Worm (Caenorhabditis elegans) whole organism, mixed stage, embryonic: Measurements from ENCODE around the gene T21C9.6.
A peak's percentile ranks its signal among the peaks of the same experiment; 100 is the strongest.

Experiments
- ceh-43 ChIP-seq: fragments of 200-800 bp; sonication (Bioruptor generic); optimal IDR thresholded peaks from 2 replicates; lab custom pipeline; 2018; ENCODE audit warnings: mild to moderate bottlenecking, missing genetic modification characterization, moderate library complexity, missing compliant biosample characterization
- ces-1 ChIP-seq: fragments of 150-350 bp; optimal IDR thresholded peaks from 2 replicates; lab custom pipeline; 2014; ENCODE audit warnings: missing biosample characterization, missing genetic modification reagents, missing genetic modification characterization
- flh-1 ChIP-seq: fragments of 200-800 bp; sonication (Bioruptor generic); optimal IDR thresholded peaks from 2 replicates; lab custom pipeline; 2018; ENCODE audit warnings: mild to moderate bottlenecking, missing genetic modification characterization, moderate library complexity, missing compliant biosample characterization
- lin-13 ChIP-seq: fragments of 150-350 bp; optimal IDR thresholded peaks from 2 replicates; lab custom pipeline; 2014; ENCODE audit warnings: missing biosample characterization, missing genetic modification characterization
- mab-5 ChIP-seq: fragments of 150-350 bp; optimal IDR thresholded peaks from 2 replicates; lab custom pipeline; 2014; ENCODE audit warnings: missing biosample characterization, missing genetic modification characterization
- nhr-237 ChIP-seq: fragments of 150-350 bp; optimal IDR thresholded peaks from 2 replicates; lab custom pipeline; 2014; ENCODE audit warnings: missing biosample characterization, missing genetic modification characterization
- snpc-4 ChIP-seq: fragments of 150-350 bp; optimal IDR thresholded peaks from 2 replicates; lab custom pipeline; 2014; ENCODE audit warnings: missing biosample characterization, missing genetic modification characterization
- sptf-1 ChIP-seq: sonication (generic microtip); optimal IDR thresholded peaks from 2 replicates; lab custom pipeline; 2017; ENCODE audit warnings: mild to moderate bottlenecking, missing genetic modification characterization, moderate library complexity, missing compliant biosample characterization
- unc-39 ChIP-seq: fragments of 150-350 bp; optimal IDR thresholded peaks from 2 replicates; lab custom pipeline; 2014; ENCODE audit warnings: missing biosample characterization, missing genetic modification characterization
- unc-62 ChIP-seq: fragments of 150-350 bp; optimal IDR thresholded peaks from 2 replicates; lab custom pipeline; 2014; ENCODE audit warnings: missing biosample characterization, missing genetic modification reagents, missing genetic modification characterization

DNA sequence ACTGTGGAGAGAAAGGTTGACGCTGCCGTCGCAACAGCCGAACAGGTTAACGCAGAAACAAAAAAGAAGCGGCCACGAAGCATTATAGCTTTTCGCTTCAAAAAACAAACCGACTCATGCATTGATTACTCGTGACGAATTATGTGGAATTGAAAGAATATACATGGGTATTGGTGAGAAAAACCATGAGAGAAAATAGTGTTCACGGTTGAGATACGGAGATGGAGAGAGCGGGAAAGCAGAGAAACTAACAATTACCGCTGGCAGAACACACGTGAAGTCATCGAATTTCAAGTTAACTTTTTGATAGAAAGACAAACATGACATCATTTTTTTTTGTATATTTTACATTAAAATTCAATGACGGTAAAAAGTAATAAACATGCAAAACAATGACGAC is 46.4 kb upstream of the T21C9.6 start:
- TF ChIP-seq lin-13 (tag; lab: Kevin White, UChicago) (no peak), flh-1 (GFP tag; lab: Kevin White, UChicago) (no peak), sptf-1 (tag; lab: Kevin White, UChicago) (peak; percentile 6), unc-62 (GFP tag; lab: Kevin White, UChicago) (no peak), nhr-237 (tag; lab: Kevin White, UChicago) (no peak), ces-1 (no peak), mab-5 (tag; lab: Kevin White, UChicago) (no peak), snpc-4 (tag; lab: Kevin White, UChicago) (no peak), unc-39 (tag; lab: Kevin White, UChicago) (no peak), ceh-43 (no peak)
